Worm (Caenorhabditis elegans) whole organism, young adult: Measurements from ENCODE around the gene C27H6.8.

Source experiments
- F22D6.2 ChIP-seq: sonication (generic microtip); optimal IDR thresholded peaks from 2 replicates; lab custom pipeline; 2016; ENCODE audit warnings: mild to moderate bottlenecking, missing genetic modification characterization, missing compliant biosample characterization
- bed-2 ChIP-seq: fragments of 200-800 bp; sonication (Bioruptor generic); IDR thresholded peaks from 2 replicates; pipeline ENCODE4 v1.3.6; 2022; ENCODE audit warnings: missing genetic modification reagents, missing genetic modification characterization, missing compliant biosample characterization
- snpc-4 ChIP-seq, 5 experiments: fragments of 150-350 bp in 1 of 5; sonication (generic microtip) in 4 of 5; optimal IDR thresholded peaks; 2 replicates each; lab custom pipeline; 2014 to 2018; ENCODE audit warnings: missing genetic modification characterization in 5 of 5, missing biosample characterization in 3 of 5, antibody characterized with exemption in 2 of 5, mild to moderate bottlenecking in 2 of 5, missing compliant biosample characterization in 2 of 5, missing genotype in 2 of 5, moderate library complexity in 2 of 5, missing genetic modification reagents in 1 of 5

DNA sequence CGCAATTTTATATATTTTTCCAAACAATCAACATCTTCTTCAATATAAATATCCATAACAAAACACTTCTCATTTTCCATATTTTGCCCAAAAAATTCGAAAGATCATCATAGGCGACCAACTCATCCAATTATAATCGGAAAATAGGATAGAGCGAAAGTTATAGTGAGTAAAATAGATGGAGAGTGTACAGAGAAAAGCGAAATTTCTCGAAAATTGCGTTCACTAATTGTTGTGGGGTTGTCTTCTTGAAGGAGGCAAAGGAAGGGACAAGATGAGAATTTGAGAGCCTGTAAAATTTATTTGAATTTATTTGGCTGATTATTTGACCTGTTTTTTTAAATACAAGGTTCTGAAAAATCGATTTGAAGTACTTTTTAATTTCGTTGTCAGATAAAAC is 48.0 kb upstream of the C27H6.8 start:
- no peak for TF ChIP-seq F22D6.2
- no peak for TF ChIP-seq bed-2
- no peak for TF ChIP-seq snpc-4 (GFP tag; optimal IDR thresholded peaks at IDR 0.05; lab: Kevin White, UChicago)
- TF ChIP-seq snpc-4 (tag; optimal IDR thresholded peaks at IDR 0.05; lab: Kevin White, UChicago) = no peak
